Worm (Caenorhabditis elegans) whole organism, midembryonic: ENCODE data around the gene F47B8.14.
"Not testable (repeated sequence)": the region's sequence is repeated elsewhere in the genome, so short reads cannot be mapped to it uniquely, and the experiment has no call there.

Experiments used
- T22C8.4 ChIP-seq: fragments of 200-800 bp; sonication (Bioruptor generic); IDR thresholded peaks from 2 replicates; pipeline ENCODE4 v1.3.6; 2022; ENCODE audit warnings: missing genetic modification characterization, missing compliant biosample characterization
- cog-1 ChIP-seq: sonication (generic microtip); optimal IDR thresholded peaks from 2 replicates; lab custom pipeline; 2016; ENCODE audit warnings: missing genetic modification characterization, missing compliant biosample characterization
- flt-1 ChIP-seq: fragments of 200-800 bp; sonication (Bioruptor generic); IDR thresholded peaks from 2 replicates; pipeline ENCODE4 v1.3.6; 2022; ENCODE audit warnings: missing genetic modification characterization, missing compliant biosample characterization
- klf-2 ChIP-seq: fragments of 200-800 bp; sonication (Bioruptor generic); conservative IDR thresholded peaks from 2 replicates; pipeline ENCODE4 v1.3.6; 2022; ENCODE audit warnings: missing genetic modification reagents, missing genetic modification characterization, missing compliant biosample characterization
- med-1 ChIP-seq: sonication (generic microtip); optimal IDR thresholded peaks from 2 replicates; lab custom pipeline; 2017; ENCODE audit warnings: missing genetic modification characterization, mild to moderate bottlenecking, missing compliant biosample characterization, antibody characterized with exemption, missing genetic modification reagents; ENCODE audit not compliant: insufficient read depth
- ref-1 ChIP-seq: fragments of 200-800 bp; sonication (Bioruptor generic); conservative IDR thresholded peaks from 2 replicates; pipeline ENCODE4 v1.3.6; 2022; ENCODE audit warnings: missing genetic modification reagents, missing genetic modification characterization, missing compliant biosample characterization
- tab-1 ChIP-seq: fragments of 200-800 bp; sonication (Bioruptor generic); IDR thresholded peaks from 2 replicates; pipeline ENCODE4 v1.3.6; 2022; ENCODE audit warnings: missing genetic modification characterization, missing compliant biosample characterization
- ztf-23 ChIP-seq: fragments of 200-800 bp; sonication (Bioruptor generic); IDR thresholded peaks from 2 replicates; pipeline ENCODE4 v1.3.6; 2022; ENCODE audit warnings: missing genetic modification reagents, missing genetic modification characterization, missing compliant biosample characterization
- ztf-29 ChIP-seq: fragments of 200-800 bp; sonication (Bioruptor generic); IDR thresholded peaks from 2 replicates; pipeline ENCODE4 v1.3.6; 2022; ENCODE audit warnings: missing genetic modification reagents, missing genetic modification characterization, missing compliant biosample characterization

Gene F47B8.14

ce11 chrV:14290636-14291035 lies 29.7 kb upstream of the F47B8.14 start, which contains the start of gene F14D7.18:
F14D7.18 (minus strand) TSS chrV:14290736.
- no peak for TF ChIP-seq flt-1 (GFP tag; lab: Robert Waterston, UW)
- TF ChIP-seq ztf-23 (GFP tag; lab: Robert Waterston, UW) = no peak
- no peak for TF ChIP-seq ref-1
- TF ChIP-seq cog-1 (tag; lab: Kevin White, UChicago) = no peak
- no peak for TF ChIP-seq ztf-29 (GFP tag; lab: Robert Waterston, UW)
- TF ChIP-seq T22C8.4 (GFP tag; lab: Robert Waterston, UW) = no peak
- TF ChIP-seq tab-1 (GFP tag; lab: Robert Waterston, UW) = no peak
- TF ChIP-seq klf-2 (GFP tag; lab: Robert Waterston, UW) = no peak
- TF ChIP-seq med-1 (GFP tag; lab: Kevin White, UChicago) = no peak

DNA sequence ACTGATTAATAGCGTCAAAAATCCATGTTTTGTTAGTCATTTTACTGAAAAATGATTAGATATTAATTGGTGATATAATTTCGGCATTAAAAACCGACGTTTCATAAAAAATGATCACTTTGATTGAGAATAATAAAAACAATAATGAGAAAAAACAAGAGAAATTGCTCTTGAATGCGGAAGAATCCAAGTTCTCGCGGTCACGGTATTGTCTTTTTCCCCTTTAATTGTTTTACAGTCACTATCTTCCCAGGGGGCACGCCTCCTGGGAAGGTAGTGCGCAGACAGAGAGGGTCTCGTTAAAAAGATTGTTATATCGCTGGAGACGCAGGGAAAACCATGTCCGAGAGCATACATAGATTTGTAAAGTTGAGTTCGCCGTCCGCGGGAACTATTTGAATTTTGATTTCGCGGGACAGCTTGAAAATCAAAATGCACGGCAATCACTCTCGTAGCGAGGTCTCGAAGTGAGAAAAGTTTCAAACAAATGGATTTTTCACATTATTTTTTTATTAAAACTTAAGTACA lies 26.6 kb upstream of the F47B8.14 start, which contains the start of gene F14D7.2:
TSS of gene F14D7.2 (minus strand) at position 51 of the 528 bp plus-strand sequence.
- TF ChIP-seq cog-1 (tag; lab: Kevin White, UChicago) (no peak), flt-1 (GFP tag; lab: Robert Waterston, UW) (no peak), med-1 (GFP tag; lab: Kevin White, UChicago) (no peak), ref-1 (no peak), tab-1 (GFP tag; lab: Robert Waterston, UW) (no peak), ztf-23 (GFP tag; lab: Robert Waterston, UW) (no peak), klf-2 (GFP tag; lab: Robert Waterston, UW) (no peak), T22C8.4 (GFP tag; lab: Robert Waterston, UW) (no peak), ztf-29 (GFP tag; lab: Robert Waterston, UW) (no peak)

ce11 chrV:14294396-14294795 lies 25.9 kb upstream of the F47B8.14 start, which contains the start of gene F14D7.9:
F14D7.9 (plus strand) TSS chrV:14294696.
- no peak for TF ChIP-seq klf-2 (GFP tag; lab: Robert Waterston, UW)
- no peak for TF ChIP-seq ref-1
- TF ChIP-seq ztf-23 (GFP tag; lab: Robert Waterston, UW) = no peak
- no peak for TF ChIP-seq tab-1 (GFP tag; lab: Robert Waterston, UW)
- no peak for TF ChIP-seq cog-1 (tag; lab: Kevin White, UChicago)
- no peak for TF ChIP-seq med-1 (GFP tag; lab: Kevin White, UChicago)

ce11 chrV:14296499-14296898 lies 23.8 kb upstream of the F47B8.14 start, which contains the start of gene F14D7.3:
F14D7.3 (plus strand) TSS chrV:14296799.
- no peak for TF ChIP-seq med-1 (GFP tag; lab: Kevin White, UChicago)
- no peak for TF ChIP-seq flt-1 (GFP tag; lab: Robert Waterston, UW)
- TF ChIP-seq ztf-29 (GFP tag; lab: Robert Waterston, UW) = no peak
- TF ChIP-seq ztf-23 (GFP tag; lab: Robert Waterston, UW) = no peak
- no peak for TF ChIP-seq tab-1 (GFP tag; lab: Robert Waterston, UW)
- no peak for TF ChIP-seq T22C8.4 (GFP tag; lab: Robert Waterston, UW)
- TF ChIP-seq cog-1 (tag; lab: Kevin White, UChicago) = no peak
- no peak for TF ChIP-seq klf-2 (GFP tag; lab: Robert Waterston, UW)
- no peak for TF ChIP-seq ref-1

- no peak for TF ChIP-seq ref-1
- no peak for TF ChIP-seq med-1 (GFP tag; lab: Kevin White, UChicago)
- no peak for TF ChIP-seq klf-2 (GFP tag; lab: Robert Waterston, UW)
These were observed 20.7 kb upstream of the F47B8.14 start, which contains the start of the genes spig-3 and F14D7.12 for ce11 chrV:14299569-14300064. spig-3 (minus strand) TSS chrV:14299669. F14D7.12 (plus strand) TSS chrV:14300014.

- TF ChIP-seq flt-1 (GFP tag; lab: Robert Waterston, UW) (no peak), ref-1 (no peak), tab-1 (GFP tag; lab: Robert Waterston, UW) (no peak), ztf-23 (GFP tag; lab: Robert Waterston, UW) (no peak), med-1 (GFP tag; lab: Kevin White, UChicago) (no peak), cog-1 (tag; lab: Kevin White, UChicago) (no peak), T22C8.4 (GFP tag; lab: Robert Waterston, UW) (no peak), ztf-29 (GFP tag; lab: Robert Waterston, UW) (no peak), klf-2 (GFP tag; lab: Robert Waterston, UW) (no peak)
These were observed 19.3 kb upstream of the F47B8.14 start, which contains the start of gene F14D7.6 for ce11 chrV:14301076-14301475. F14D7.6 (plus strand) TSS chrV:14301413.

ce11 chrV:14306771-14307170 lies 13.6 kb upstream of the F47B8.14 start, which contains the start of gene spig-4:
spig-4 (minus strand) TSS chrV:14306871.
- not testable (repeated sequence) for TF ChIP-seq ztf-23 (GFP tag; lab: Robert Waterston, UW); cog-1 (tag; lab: Kevin White, UChicago); med-1 (GFP tag; lab: Kevin White, UChicago)

DNA sequence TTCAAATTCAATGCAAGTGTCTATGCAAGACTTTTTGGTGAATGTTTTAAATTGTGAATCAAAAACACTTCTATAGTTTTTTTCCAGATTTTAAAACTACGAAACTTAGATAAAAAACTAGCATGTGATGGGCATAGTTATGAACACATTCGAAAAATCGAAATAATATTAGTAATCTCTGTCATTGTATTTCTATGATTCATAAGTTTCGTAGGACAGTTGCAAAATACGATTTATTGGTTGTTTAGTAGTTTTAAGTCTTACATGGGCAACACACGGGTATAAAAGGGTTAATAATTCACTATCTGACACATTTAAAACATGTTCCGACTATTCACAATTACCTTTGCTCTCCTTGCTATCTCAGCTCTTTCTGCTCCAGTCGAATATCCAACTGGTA lies 12.2 kb upstream of the F47B8.14 start, which contains the start of gene spig-5:
TSS of gene spig-5 (plus strand) at position 301 of the 400 bp plus-strand sequence.
- not testable (repeated sequence) for TF ChIP-seq cog-1 (tag; lab: Kevin White, UChicago); flt-1 (GFP tag; lab: Robert Waterston, UW); klf-2 (GFP tag; lab: Robert Waterston, UW)

DNA sequence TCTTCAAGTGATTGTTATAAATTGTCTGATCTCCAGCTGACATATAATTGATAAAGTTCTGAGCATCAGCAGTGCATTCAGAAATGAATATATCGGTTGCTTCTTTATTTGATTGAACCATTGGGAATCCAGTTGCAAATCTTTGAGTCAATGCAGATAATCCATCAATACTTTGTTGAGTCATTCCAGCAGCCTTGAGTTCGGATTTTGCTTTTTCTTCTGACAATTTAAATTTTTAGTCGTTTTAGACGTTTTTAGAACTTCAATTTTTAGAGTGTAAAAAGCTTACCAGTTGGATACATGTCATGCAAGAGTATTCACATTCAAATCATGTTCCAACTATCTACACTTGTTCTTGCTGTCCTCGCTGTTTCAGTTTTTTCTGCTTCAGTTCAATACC lies 10.7 kb upstream of the F47B8.14 start, which contains the start of gene F14D7.14:
TSS of gene F14D7.14 (plus strand) at position 301 of the 400 bp plus-strand sequence.
- TF ChIP-seq med-1 (GFP tag; lab: Kevin White, UChicago); ref-1; cog-1 (tag; lab: Kevin White, UChicago): not testable (repeated sequence)
